Worm (Caenorhabditis elegans) whole organism, L2 larva: Measurements from ENCODE around the gene cua-1.

Experiments
- C34F6.9 ChIP-seq: fragments of 150-350 bp; optimal IDR thresholded peaks from 2 replicates; lab custom pipeline; 2014; ENCODE audit warnings: missing biosample characterization, missing genetic modification characterization
- F13H6.1 ChIP-seq: sonication (generic microtip); optimal IDR thresholded peaks from 2 replicates; lab custom pipeline; 2016; ENCODE audit warnings: missing genetic modification characterization, missing compliant biosample characterization
- R02D3.7 ChIP-seq: fragments of 150-350 bp; optimal IDR thresholded peaks from 2 replicates; lab custom pipeline; 2014; ENCODE audit warnings: missing biosample characterization, missing genetic modification characterization
- Y55F3AM.14 ChIP-seq: fragments of 200-800 bp; sonication (Bioruptor generic); optimal IDR thresholded peaks from 2 replicates; lab custom pipeline; 2018; ENCODE audit warnings: mild to moderate bottlenecking, missing genetic modification characterization, missing compliant biosample characterization
- alr-1 ChIP-seq: fragments of 150-350 bp; optimal IDR thresholded peaks from 2 replicates; lab custom pipeline; 2014; ENCODE audit warnings: missing biosample characterization, missing genetic modification characterization
- aly-2 ChIP-seq: fragments of 150-350 bp; optimal IDR thresholded peaks from 2 replicates; lab custom pipeline; 2014; ENCODE audit warnings: missing biosample characterization, missing genetic modification characterization
- ama-1 ChIP-seq: fragments of 150-350 bp; optimal IDR thresholded peaks from 2 replicates; lab custom pipeline; 2018; ENCODE audit warnings: inconsistent platforms
- blmp-1 ChIP-seq: sonication (generic microtip); optimal IDR thresholded peaks from 2 replicates; lab custom pipeline; 2017; ENCODE audit warnings: missing genetic modification characterization, mild to moderate bottlenecking, missing compliant biosample characterization, antibody characterized with exemption, moderate library complexity; ENCODE audit not compliant: insufficient read depth
- ceh-16 ChIP-seq: fragments of 150-350 bp; optimal IDR thresholded peaks from 2 replicates; lab custom pipeline; 2014; ENCODE audit warnings: missing biosample characterization, missing genetic modification characterization
- crh-2 ChIP-seq: sonication (generic microtip); optimal IDR thresholded peaks from 2 replicates; lab custom pipeline; 2017; ENCODE audit warnings: missing biosample characterization, missing genetic modification characterization
- dmd-4 ChIP-seq: sonication (generic microtip); optimal IDR thresholded peaks from 2 replicates; lab custom pipeline; 2017; ENCODE audit warnings: missing biosample characterization, missing genetic modification characterization
- egl-27 ChIP-seq: sonication (generic microtip); optimal IDR thresholded peaks from 3 replicates; lab custom pipeline; 2017; ENCODE audit warnings: missing biosample characterization, missing genetic modification reagents, missing genetic modification characterization
- elt-1 ChIP-seq: fragments of 150-350 bp; optimal IDR thresholded peaks from 2 replicates; lab custom pipeline; 2014; ENCODE audit warnings: missing biosample characterization, missing genetic modification characterization
- elt-3 ChIP-seq: sonication (generic microtip); optimal IDR thresholded peaks from 2 replicates; lab custom pipeline; 2017; ENCODE audit warnings: missing biosample characterization, missing genetic modification characterization
- fos-1 ChIP-seq: fragments of 150-350 bp; optimal IDR thresholded peaks from 2 replicates; lab custom pipeline; 2014; ENCODE audit warnings: missing biosample characterization, missing genetic modification characterization
- gmeb-1 ChIP-seq: fragments of 150-350 bp; optimal IDR thresholded peaks from 2 replicates; lab custom pipeline; 2014; ENCODE audit warnings: missing biosample characterization, missing genetic modification characterization
- lin-13 ChIP-seq: fragments of 150-350 bp; optimal IDR thresholded peaks from 2 replicates; lab custom pipeline; 2014; ENCODE audit warnings: missing biosample characterization, missing genetic modification reagents, missing genetic modification characterization
- lin-39 ChIP-seq: fragments of 150-350 bp; optimal IDR thresholded peaks from 2 replicates; lab custom pipeline; 2014; ENCODE audit warnings: missing biosample characterization, missing genetic modification reagents, missing genetic modification characterization
- lsy-2 ChIP-seq, 2 experiments: fragments of 150-350 bp in 1 of 2; sonication (generic microtip) in 1 of 2; optimal IDR thresholded peaks; 2 replicates each; lab custom pipeline; 2014 to 2017; ENCODE audit warnings: missing biosample characterization in 2 of 2, missing genetic modification characterization in 2 of 2
- mab-5 ChIP-seq: fragments of 150-350 bp; optimal IDR thresholded peaks from 2 replicates; lab custom pipeline; 2014; ENCODE audit warnings: missing biosample characterization, missing genetic modification characterization
- mdl-1 ChIP-seq, 2 experiments: fragments of 150-350 bp in 1 of 2; sonication (generic microtip) in 1 of 2; optimal IDR thresholded peaks; 2 replicates each; lab custom pipeline; 2017; ENCODE audit warnings: missing biosample characterization in 2 of 2, missing genetic modification characterization in 2 of 2
- nhr-11 ChIP-seq: fragments of 150-350 bp; optimal IDR thresholded peaks from 2 replicates; lab custom pipeline; 2014; ENCODE audit warnings: missing biosample characterization, missing genetic modification characterization
- nhr-129 ChIP-seq: fragments of 150-350 bp; optimal IDR thresholded peaks from 2 replicates; lab custom pipeline; 2014; ENCODE audit warnings: missing biosample characterization, missing genetic modification characterization
- nhr-21 ChIP-seq: fragments of 150-350 bp; optimal IDR thresholded peaks from 2 replicates; lab custom pipeline; 2014; ENCODE audit warnings: missing biosample characterization, missing genetic modification characterization
- nhr-23 ChIP-seq: fragments of 150-350 bp; optimal IDR thresholded peaks from 2 replicates; lab custom pipeline; 2014; ENCODE audit warnings: missing biosample characterization, missing genetic modification reagents, missing genetic modification characterization
- nhr-25 ChIP-seq: fragments of 150-350 bp; sonication (generic microtip); optimal IDR thresholded peaks from 3 replicates; lab custom pipeline; 2014; ENCODE audit warnings: missing biosample characterization, missing genetic modification characterization
- nhr-6 ChIP-seq: fragments of 150-350 bp; optimal IDR thresholded peaks from 2 replicates; lab custom pipeline; 2014; ENCODE audit warnings: missing biosample characterization, missing genetic modification characterization
- nhr-77 ChIP-seq: fragments of 150-350 bp; optimal IDR thresholded peaks from 2 replicates; lab custom pipeline; 2014; ENCODE audit warnings: missing biosample characterization, missing genetic modification characterization
- sem-4 ChIP-seq: fragments of 150-350 bp; optimal IDR thresholded peaks from 2 replicates; lab custom pipeline; 2014; ENCODE audit warnings: missing biosample characterization, missing genetic modification reagents, missing genetic modification characterization
- skn-1 ChIP-seq: sonication (generic microtip); optimal IDR thresholded peaks from 2 replicates; lab custom pipeline; 2017; ENCODE audit warnings: missing biosample characterization, missing genetic modification characterization
- sma-3 ChIP-seq: sonication (generic microtip); optimal IDR thresholded peaks from 2 replicates; lab custom pipeline; 2016; ENCODE audit warnings: missing genetic modification reagents, missing genetic modification characterization, missing compliant biosample characterization
- sma-9 ChIP-seq, 2 experiments: fragments of 150-350 bp in 1 of 2; sonication (generic microtip) in 1 of 2; optimal IDR thresholded peaks; 2 replicates each; lab custom pipeline; 2014 to 2016; ENCODE audit warnings: missing genetic modification characterization in 2 of 2, mild to moderate bottlenecking in 1 of 2, missing biosample characterization in 1 of 2, missing compliant biosample characterization in 1 of 2, missing genetic modification reagents in 1 of 2, moderate library complexity in 1 of 2
- snpc-4 ChIP-seq: fragments of 150-350 bp; optimal IDR thresholded peaks from 2 replicates; lab custom pipeline; 2014; ENCODE audit warnings: missing biosample characterization, missing genetic modification characterization
- unc-39 ChIP-seq: fragments of 150-350 bp; optimal IDR thresholded peaks from 2 replicates; lab custom pipeline; 2014; ENCODE audit warnings: missing biosample characterization, missing genetic modification characterization
- unc-55 ChIP-seq: fragments of 150-350 bp; sonication (generic microtip); optimal IDR thresholded peaks from 3 replicates; lab custom pipeline; 2014; ENCODE audit warnings: missing biosample characterization, missing genetic modification reagents, missing genetic modification characterization
- unc-62 ChIP-seq: fragments of 150-350 bp; optimal IDR thresholded peaks from 2 replicates; lab custom pipeline; 2014; ENCODE audit warnings: missing biosample characterization, missing genetic modification reagents, missing genetic modification characterization
- zag-1 ChIP-seq: fragments of 150-350 bp; optimal IDR thresholded peaks from 2 replicates; lab custom pipeline; 2014; ENCODE audit warnings: missing biosample characterization, missing genetic modification characterization
- ztf-1 ChIP-seq: fragments of 200-800 bp; sonication (Bioruptor generic); conservative IDR thresholded peaks from 2 replicates; pipeline ENCODE4 v1.3.6; 2022; ENCODE audit warnings: missing genetic modification characterization, missing compliant biosample characterization
- ztf-11 ChIP-seq: sonication (generic microtip); optimal IDR thresholded peaks from 2 replicates; lab custom pipeline; 2017; ENCODE audit warnings: missing biosample characterization, missing genetic modification characterization
- ztf-4 ChIP-seq: fragments of 150-350 bp; optimal IDR thresholded peaks from 2 replicates; lab custom pipeline; 2014; ENCODE audit warnings: missing biosample characterization, missing genetic modification characterization

cua-1 gene

ce11 chrIII:13429668-13430067 lies 25.4 kb downstream of the cua-1 start, which contains the start of gene bli-5:
bli-5 (minus strand) TSS chrIII:13429768.
- TF ChIP-seq unc-62 (no peak), blmp-1 (tag; lab: Kevin White, UChicago) (no peak), R02D3.7 (tag; lab: Kevin White, UChicago) (no peak), unc-39 (no peak), skn-1 (no peak), F13H6.1 (tag; lab: Kevin White, UChicago) (no peak), zag-1 (no peak), dmd-4 (no peak)

- TF ChIP-seq mdl-1 (tag; optimal IDR thresholded peaks at IDR 0.05; lab: Kevin White, UChicago) (no peak), lin-13 (GFP tag; lab: Kevin White, UChicago) (no peak)
Measured at ce11 chrIII:13427817-13428216, 27.3 kb downstream of the cua-1 start.

DNA sequence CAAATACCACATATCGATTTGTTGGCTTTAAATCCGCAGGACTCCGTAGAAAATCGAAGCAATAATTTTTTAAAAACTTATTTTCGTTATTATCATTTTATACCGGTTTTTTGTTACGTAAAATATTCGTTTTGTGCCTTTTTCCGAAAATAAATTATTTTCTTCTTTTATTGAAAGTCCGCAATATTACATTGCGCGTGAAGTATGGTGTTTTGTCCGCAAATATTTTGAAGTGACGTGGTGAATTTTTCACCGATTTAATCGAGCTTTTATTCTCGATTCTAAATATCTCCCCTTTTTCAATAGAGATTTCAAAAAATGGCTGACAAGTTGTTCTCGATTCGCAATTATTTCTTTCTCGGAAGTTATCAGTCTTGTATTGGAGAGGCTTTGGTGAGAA lies 29.1 kb downstream of the cua-1 start, which contains the start of gene cope-1:
Gene cope-1, plus strand, starts transcription at position 229 of the 400 bp plus-strand sequence.
- TF ChIP-seq zag-1 (no peak), lin-13 (GFP tag; lab: Kevin White, UChicago) (no peak), Y55F3AM.14 (GFP tag; lab: Kevin White, UChicago) (no peak), C34F6.9 (tag; lab: Kevin White, UChicago) (peak; percentile 51), nhr-77 (tag; lab: Kevin White, UChicago) (no peak), ceh-16 (tag; lab: Kevin White, UChicago) (no peak), nhr-21 (no peak), nhr-6 (no peak), lin-39 (tag; lab: Kevin White, UChicago) (no peak), alr-1 (tag; lab: Kevin White, UChicago) (no peak), lsy-2 (tag; optimal IDR thresholded peaks at IDR 0.05; lab: Kevin White, UChicago) (peak in 1 of 2 experiments; percentile 62), gmeb-1 (tag; lab: Kevin White, UChicago) (peak; percentile 56), skn-1 (no peak), unc-55 (GFP tag; lab: Kevin White, UChicago) (peak; percentile 25), aly-2 (no peak), F13H6.1 (tag; lab: Kevin White, UChicago) (no peak), R02D3.7 (tag; lab: Kevin White, UChicago) (no peak), ztf-4 (tag; lab: Kevin White, UChicago) (no peak), egl-27 (tag; lab: Kevin White, UChicago) (no peak), crh-2 (tag; lab: Kevin White, UChicago) (peak; percentile 75), fos-1 (tag; lab: Kevin White, UChicago) (no peak), nhr-23 (tag; lab: Kevin White, UChicago) (no peak), ztf-11 (tag; lab: Kevin White, UChicago) (no peak), unc-39 (no peak), ztf-1 (GFP tag; lab: Robert Waterston, UW) (no peak), elt-3 (tag; lab: Kevin White, UChicago) (no peak), unc-62 (no peak)

DNA sequence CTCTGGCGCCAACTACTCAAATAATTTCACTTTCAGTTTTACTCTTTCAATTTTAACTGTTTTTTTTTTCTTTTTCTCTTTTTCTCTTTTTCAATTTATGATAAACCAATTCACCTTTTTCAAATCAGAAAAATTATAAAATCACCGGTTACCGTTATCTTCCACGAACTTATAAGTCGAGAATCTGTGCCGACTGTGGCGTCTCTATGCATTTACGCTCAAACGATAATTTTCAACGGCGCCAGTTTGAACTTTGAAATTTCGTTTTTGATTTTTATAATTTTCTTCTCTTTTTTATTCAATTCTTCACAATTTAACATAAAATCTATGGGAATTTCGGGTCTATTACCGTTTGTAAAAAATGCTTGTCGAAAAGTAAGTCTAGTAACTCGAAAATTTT lies 31.7 kb downstream of the cua-1 start, which contains the start of gene exo-1:
Gene exo-1, plus strand, starts transcription at position 101 of the 400 bp plus-strand sequence.
- TF ChIP-seq skn-1 (no peak), fos-1 (tag; lab: Kevin White, UChicago) (peak; percentile 63), zag-1 (peak; percentile 1), snpc-4 (peak; percentile 53), C34F6.9 (tag; lab: Kevin White, UChicago) (peak; percentile 41), elt-3 (tag; lab: Kevin White, UChicago) (no peak), mab-5 (tag; lab: Kevin White, UChicago) (no peak), ama-1 (no peak), blmp-1 (tag; lab: Kevin White, UChicago) (peak; percentile 21), sma-3 (peak; percentile 70), nhr-21 (no peak), lsy-2 (tag; optimal IDR thresholded peaks at IDR 0.05; lab: Kevin White, UChicago) (peak in 1 of 2 experiments; percentile 77), sem-4 (tag; lab: Kevin White, UChicago) (no peak), unc-39 (no peak), ztf-1 (GFP tag; lab: Robert Waterston, UW) (no peak), sma-9 (GFP tag; optimal IDR thresholded peaks at IDR 0.05; lab: Kevin White, UChicago) (peak; percentile 26), sma-9 (tag; optimal IDR thresholded peaks at IDR 0.05; lab: Kevin White, UChicago) (no peak), lin-13 (GFP tag; lab: Kevin White, UChicago) (peak; percentile 75), nhr-11 (tag; lab: Kevin White, UChicago) (no peak), nhr-129 (tag; lab: Kevin White, UChicago) (peak; percentile 70), elt-1 (tag; lab: Kevin White, UChicago) (no peak), crh-2 (tag; lab: Kevin White, UChicago) (peak; percentile 66), nhr-25 (peak; percentile 63), unc-55 (GFP tag; lab: Kevin White, UChicago) (peak; percentile 87), gmeb-1 (tag; lab: Kevin White, UChicago) (peak; percentile 91)
- TF ChIP-seq, all 48 proteins: peak for 14
